Fruit fly (Drosophila melanogaster): Measurements from ENCODE around the gene Sfp24C1.

Sfp24C1 gene

dm6 chr2L:3655698-3656105 lies 44.8 kb upstream of the Sfp24C1 start (continued):
- TF ChIP-seq CG15479 (GFP tag; optimal IDR thresholded peaks at IDR 0.05) (peak; percentile 56), Doc3 (GFP tag; IDR thresholded peaks at IDR 0.05; ENCODE audit: partially characterized antibody) (no peak), CG7357 (GFP tag; IDR thresholded peaks at IDR 0.05) (peak; percentile 92), ssp (GFP tag; IDR thresholded peaks at IDR 0.05) (peak; percentile 89), CG3065 (GFP tag; optimal IDR thresholded peaks at IDR 0.05) (peak; percentile 96), lilli (GFP tag; optimal IDR thresholded peaks at IDR 0.05) (peak; percentile 98), CG17912 (GFP tag; optimal IDR thresholded peaks at IDR 0.05) (peak; percentile 97), CG7271 (tag; optimal IDR thresholded peaks at IDR 0.05) (peak; percentile 90), NC2α (GFP tag; optimal IDR thresholded peaks at IDR 0.05) (peak; percentile 96), prd (optimal IDR thresholded peaks at IDR 0.05) (no peak), prd (GFP tag; IDR thresholded peaks at IDR 0.05) (peak; percentile 98), CG4424 (GFP tag; optimal IDR thresholded peaks at IDR 0.05) (peak; percentile 98), CG3726 (GFP tag; IDR thresholded peaks at IDR 0.05) (peak; percentile 94), Poxn (GFP tag; IDR thresholded peaks at IDR 0.05) (peak; percentile 93), CG32767 (GFP tag; IDR thresholded peaks at IDR 0.05) (peak; percentile 97), danr (GFP tag; IDR thresholded peaks at IDR 0.05) (peak; percentile 95), CG2875 (GFP tag; optimal IDR thresholded peaks at IDR 0.05) (peak; percentile 97), CG34224 (GFP tag; IDR thresholded peaks at IDR 0.05; ENCODE audit: partially characterized antibody) (no peak), BtbVII (GFP tag; optimal IDR thresholded peaks at IDR 0.05) (peak; percentile 98), Taf1 (GFP tag; IDR thresholded peaks at IDR 0.05) (peak; percentile 98), p53 (GFP tag; optimal IDR thresholded peaks at IDR 0.05) (peak; percentile 94), zen2 (GFP tag; IDR thresholded peaks at IDR 0.05; ENCODE audit: partially characterized antibody) (no peak), CG6791 (GFP tag; IDR thresholded peaks at IDR 0.05; ENCODE audit: partially characterized antibody) (no peak), MTF-1 (GFP tag; optimal IDR thresholded peaks at IDR 0.05; ENCODE audit: borderline replicate concordance) (peak; percentile 95), Nf-YB (GFP tag; optimal IDR thresholded peaks at IDR 0.05) (peak; percentile 89), hkb (optimal IDR thresholded peaks at IDR 0.05) (no peak), hkb (GFP tag; IDR thresholded peaks at IDR 0.05) (peak; percentile 99), Hr78 (GFP tag; optimal IDR thresholded peaks at IDR 0.05) (peak in 1 of 2 experiments; percentile 93), Atf-2 (GFP tag; optimal IDR thresholded peaks at IDR 0.05) (peak; percentile 97), CG18011 (GFP tag; optimal IDR thresholded peaks at IDR 0.05) (peak; percentile 90), CG30020 (tag; optimal IDR thresholded peaks at IDR 0.05) (peak; percentile 87), bcd (GFP tag; optimal IDR thresholded peaks at IDR 0.05) (peak; percentile 98), CG17186 (GFP tag; optimal IDR thresholded peaks at IDR 0.05) (peak; percentile 94), grn (GFP tag; optimal IDR thresholded peaks at IDR 0.05) (peak; percentile 94), Camta (GFP tag; optimal IDR thresholded peaks at IDR 0.05) (peak; percentile 98), Hey (tag; optimal IDR thresholded peaks at IDR 0.05) (peak; percentile 92), crp (GFP tag; optimal IDR thresholded peaks at IDR 0.05) (peak in 1 of 2 experiments; percentile 68), Drgx (GFP tag; IDR thresholded peaks at IDR 0.05) (peak; percentile 100), Usf (GFP tag; optimal IDR thresholded peaks at IDR 0.05) (peak; percentile 97), Max (GFP tag; optimal IDR thresholded peaks at IDR 0.05) (peak; percentile 96), tup (GFP tag; optimal IDR thresholded peaks at IDR 0.05) (peak; percentile 91), stwl (tag; optimal IDR thresholded peaks at IDR 0.05) (peak; percentile 65), CG1024 (GFP tag; IDR thresholded peaks at IDR 0.05) (peak; percentile 94), dmrt11E (tag; optimal IDR thresholded peaks at IDR 0.05) (peak; percentile 97), Lim3 (GFP tag; IDR thresholded peaks at IDR 0.05) (peak; percentile 92), Kr (GFP tag; optimal IDR thresholded peaks at IDR 0.05) (peak; percentile 80), CG7928 (GFP tag; optimal IDR thresholded peaks at IDR 0.05) (peak; percentile 81), CG4820 (GFP tag; optimal IDR thresholded peaks at IDR 0.05) (peak; percentile 98), CG12071 (GFP tag; optimal IDR thresholded peaks at IDR 0.05) (peak; percentile 99), CG6654 (GFP tag; optimal IDR thresholded peaks at IDR 0.05) (peak; percentile 91)
